Fruit fly (Drosophila melanogaster): ENCODE data around the gene Pde11.

DNA sequence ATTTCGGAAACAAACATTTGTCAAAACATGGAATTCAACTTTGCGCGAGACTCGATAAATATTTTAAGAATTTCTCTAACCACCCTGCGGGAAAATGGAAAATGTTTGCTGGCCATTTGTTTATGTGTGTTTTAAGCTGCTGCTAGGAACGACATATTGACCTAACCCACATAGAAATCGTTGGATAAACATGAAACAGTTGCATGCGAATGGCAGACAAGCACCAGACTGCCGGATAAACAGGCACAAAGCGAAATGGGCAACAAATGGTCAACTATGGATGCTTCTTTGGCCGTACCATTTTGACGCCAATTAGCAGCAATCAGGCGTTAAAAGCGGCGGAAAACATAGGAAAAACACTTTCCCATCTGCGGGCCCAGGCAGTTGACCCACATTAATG, 93.3 kb downstream of the Pde11 start:
- TF ChIP-seq woc (GFP tag; optimal IDR thresholded peaks at IDR 0.05), result no peak
- TF ChIP-seq pan (optimal IDR thresholded peaks at IDR 0.05), result no peak
- TF ChIP-seq rgr (GFP tag; optimal IDR thresholded peaks at IDR 0.05), result no peak
- TF ChIP-seq foxo (GFP tag; optimal IDR thresholded peaks at IDR 0.05), result no peak
